Fruit fly (Drosophila melanogaster) whole organism, prepupa: ENCODE measurements around the gene Zmynd8.

ENCODE experiments used
- Blimp-1 ChIP-seq: fragments of 200-800 bp; sonication (Bioruptor generic); optimal IDR thresholded peaks from 3 replicates; lab custom pipeline; 2017; ENCODE audit warnings: missing biosample characterization, missing genetic modification characterization, mild to moderate bottlenecking, moderate library complexity, missing genetic modification reagents
- CG10631 ChIP-seq: fragments of 200-800 bp; sonication (Bioruptor generic); optimal IDR thresholded peaks from 2 replicates; lab custom pipeline; 2016; ENCODE audit warnings: missing biosample characterization, missing genetic modification characterization
- CG10669 ChIP-seq: fragments of 200-800 bp; sonication (Bioruptor generic); optimal IDR thresholded peaks from 3 replicates; lab custom pipeline; 2018; ENCODE audit warnings: missing biosample characterization, mild to moderate bottlenecking, missing genetic modification characterization, moderate library complexity
- CG11294 ChIP-seq: fragments of 200-800 bp; sonication (Bioruptor generic); IDR thresholded peaks from 2 replicates; pipeline ENCODE4 v1.3.6; 2022; ENCODE audit warnings: missing biosample characterization, missing genetic modification characterization
- CG1621 ChIP-seq: fragments of 200-800 bp; sonication (Bioruptor generic); optimal IDR thresholded peaks from 3 replicates; lab custom pipeline; 2018; ENCODE audit warnings: missing biosample characterization, mild to moderate bottlenecking, missing genetic modification characterization
- CG16779 ChIP-seq: fragments of 200-800 bp; sonication (Bioruptor generic); optimal IDR thresholded peaks from 3 replicates; lab custom pipeline; 2017; ENCODE audit warnings: missing biosample characterization, mild to moderate bottlenecking, missing genetic modification characterization
- CG3032 ChIP-seq: fragments of 200-800 bp; optimal IDR thresholded peaks from 2 replicates; lab custom pipeline; 2019; ENCODE audit warnings: missing biosample characterization, mild to moderate bottlenecking, missing genetic modification characterization, moderate library complexity
- CG31627 ChIP-seq: fragments of 200-800 bp; sonication (Bioruptor generic); optimal IDR thresholded peaks from 3 replicates; lab custom pipeline; 2016; ENCODE audit warnings: missing biosample characterization, missing genetic modification characterization
- CG32006 ChIP-seq: fragments of 200-800 bp; sonication (Bioruptor generic); optimal IDR thresholded peaks from 3 replicates; lab custom pipeline; 2017; ENCODE audit warnings: missing biosample characterization, mild to moderate bottlenecking, missing genetic modification characterization
- CG34406 ChIP-seq: fragments of 200-800 bp; sonication (Bioruptor generic); optimal IDR thresholded peaks from 3 replicates; lab custom pipeline; 2016; ENCODE audit warnings: missing biosample characterization, missing genetic modification characterization
- CG3919 ChIP-seq: fragments of 200-800 bp; sonication (Bioruptor generic); optimal IDR thresholded peaks from 3 replicates; lab custom pipeline; 2016; ENCODE audit warnings: missing biosample characterization, missing genetic modification characterization
- CG6163 ChIP-seq: fragments of 200-800 bp; sonication (Bioruptor generic); IDR thresholded peaks from 3 replicates; pipeline ENCODE4 v1.3.6; 2022; ENCODE audit warnings: missing biosample characterization, missing genetic modification characterization
- CG6276 ChIP-seq: fragments of 200-800 bp; sonication (Bioruptor generic); optimal IDR thresholded peaks from 2 replicates; lab custom pipeline; 2017; ENCODE audit warnings: missing biosample characterization, mild to moderate bottlenecking, missing genetic modification characterization
- CG6792 ChIP-seq: fragments of 200-800 bp; sonication (Bioruptor generic); optimal IDR thresholded peaks from 3 replicates; lab custom pipeline; 2016; ENCODE audit warnings: missing biosample characterization, missing genetic modification characterization
- CG6808 ChIP-seq: fragments of 200-800 bp; sonication (Bioruptor generic); optimal IDR thresholded peaks from 3 replicates; lab custom pipeline; 2017; ENCODE audit warnings: missing biosample characterization, missing genetic modification characterization, mild to moderate bottlenecking, moderate library complexity, missing genetic modification reagents
- CG6854 ChIP-seq: fragments of 200-800 bp; sonication (Bioruptor generic); optimal IDR thresholded peaks from 2 replicates; lab custom pipeline; 2017; ENCODE audit warnings: missing biosample characterization, mild to moderate bottlenecking, missing genetic modification characterization
- CG7368 ChIP-seq: fragments of 200-800 bp; sonication (Bioruptor generic); optimal IDR thresholded peaks from 3 replicates; lab custom pipeline; 2016; ENCODE audit warnings: missing biosample characterization, missing genetic modification characterization
- CG8119 ChIP-seq: fragments of 200-800 bp; sonication (Bioruptor generic); IDR thresholded peaks from 3 replicates; pipeline ENCODE4 v1.3.6; 2022; ENCODE audit warnings: missing biosample characterization, missing genetic modification characterization
- CG8319 ChIP-seq: fragments of 200-800 bp; sonication (Bioruptor generic); optimal IDR thresholded peaks from 3 replicates; lab custom pipeline; 2016; ENCODE audit warnings: missing biosample characterization, missing genetic modification characterization
- CG9139 ChIP-seq: fragments of 200-800 bp; sonication (Bioruptor generic); optimal IDR thresholded peaks from 3 replicates; lab custom pipeline; 2017; ENCODE audit warnings: missing biosample characterization, mild to moderate bottlenecking, missing genetic modification characterization
- Eip78C ChIP-seq: fragments of 200-800 bp; sonication (Bioruptor generic); peaks from one replicate; lab custom pipeline; 2016; ENCODE audit warnings: missing biosample characterization, missing genetic modification characterization
- Eip93F ChIP-seq: fragments of 200-800 bp; sonication (Bioruptor generic); optimal IDR thresholded peaks from 2 replicates; lab custom pipeline; 2016; ENCODE audit warnings: missing biosample characterization, mild to moderate bottlenecking, missing genetic modification characterization
- Ets21C ChIP-seq: fragments of 200-800 bp; sonication (Bioruptor generic); optimal IDR thresholded peaks from 3 replicates; lab custom pipeline; 2016; ENCODE audit warnings: missing biosample characterization, missing genetic modification characterization
- Ets96B ChIP-seq: fragments of 200-800 bp; optimal IDR thresholded peaks from 2 replicates; lab custom pipeline; 2019; ENCODE audit warnings: missing biosample characterization, mild to moderate bottlenecking, missing genetic modification characterization, moderate library complexity
- Gug ChIP-seq: fragments of 200-800 bp; sonication (Bioruptor generic); IDR thresholded peaks from 2 replicates; pipeline ENCODE4 v1.3.6; 2022; ENCODE audit warnings: missing biosample characterization, missing genetic modification characterization
- Hr38 ChIP-seq: sonication (Bioruptor generic); optimal IDR thresholded peaks from 2 replicates; lab custom pipeline; 2016; ENCODE audit warnings: missing biosample characterization, missing genetic modification characterization
- Hr39 ChIP-seq: fragments of 200-800 bp; sonication (Bioruptor generic); optimal IDR thresholded peaks from 2 replicates; lab custom pipeline; 2016; ENCODE audit warnings: missing biosample characterization, missing genetic modification characterization
- Lpt ChIP-seq: fragments of 200-800 bp; sonication (Bioruptor generic); optimal IDR thresholded peaks from 3 replicates; lab custom pipeline; 2016; ENCODE audit warnings: missing biosample characterization, missing genetic modification characterization
- Met ChIP-seq: fragments of 200-800 bp; sonication (Bioruptor generic); optimal IDR thresholded peaks from 3 replicates; lab custom pipeline; 2016; ENCODE audit warnings: missing biosample characterization, missing genetic modification characterization
- OdsH ChIP-seq: fragments of 200-800 bp; sonication (Bioruptor generic); optimal IDR thresholded peaks from 3 replicates; lab custom pipeline; 2016; ENCODE audit warnings: missing biosample characterization, missing genetic modification characterization
- Smox ChIP-seq: fragments of 200-800 bp; sonication (Bioruptor generic); optimal IDR thresholded peaks from 3 replicates; lab custom pipeline; 2016; ENCODE audit warnings: missing biosample characterization, missing genetic modification characterization
- Sox102F ChIP-seq: fragments of 200-800 bp; sonication (Bioruptor generic); optimal IDR thresholded peaks from 2 replicates; lab custom pipeline; 2016; ENCODE audit warnings: missing biosample characterization, mild to moderate bottlenecking, missing genetic modification characterization
- Sox14 ChIP-seq: fragments of 200-800 bp; sonication (Bioruptor generic); optimal IDR thresholded peaks from 3 replicates; lab custom pipeline; 2016; ENCODE audit warnings: missing biosample characterization, missing genetic modification characterization
- cyc ChIP-seq: fragments of 200-800 bp; sonication (Bioruptor generic); optimal IDR thresholded peaks from 3 replicates; lab custom pipeline; 2016; ENCODE audit warnings: missing biosample characterization, missing genetic modification characterization
- dac ChIP-seq: fragments of 200-800 bp; sonication (Bioruptor generic); optimal IDR thresholded peaks from 2 replicates; lab custom pipeline; 2017; ENCODE audit warnings: missing biosample characterization, mild to moderate bottlenecking, missing genetic modification characterization
- dsx ChIP-seq: fragments of 200-800 bp; optimal IDR thresholded peaks from 3 replicates; lab custom pipeline; 2019; ENCODE audit warnings: missing biosample characterization, mild to moderate bottlenecking, missing genetic modification characterization, moderate library complexity; ENCODE audit not compliant: poor library complexity, severe bottlenecking
- eg ChIP-seq: fragments of 200-800 bp; sonication (Bioruptor generic); IDR thresholded peaks from 3 replicates; pipeline ENCODE4 v1.3.6; 2022; ENCODE audit warnings: missing biosample characterization, missing genetic modification characterization
- fd59A ChIP-seq: fragments of 200-800 bp; sonication (Bioruptor generic); optimal IDR thresholded peaks from 2 replicates; lab custom pipeline; 2017; ENCODE audit warnings: missing biosample characterization, mild to moderate bottlenecking, missing genetic modification characterization, missing genetic modification reagents
- fd85E ChIP-seq: fragments of 200-800 bp; sonication (Bioruptor generic); optimal IDR thresholded peaks from 3 replicates; lab custom pipeline; 2016; ENCODE audit warnings: missing biosample characterization, missing genetic modification characterization
- fkh ChIP-seq: fragments of 200-800 bp; sonication (Bioruptor generic); optimal IDR thresholded peaks from 3 replicates; lab custom pipeline; 2017; ENCODE audit warnings: missing biosample characterization, mild to moderate bottlenecking, missing genetic modification characterization, moderate library complexity
- lz ChIP-seq: fragments of 200-800 bp; sonication (Bioruptor generic); optimal IDR thresholded peaks from 3 replicates; lab custom pipeline; 2016; ENCODE audit warnings: missing biosample characterization, missing genetic modification characterization
- pdm3 ChIP-seq: fragments of 200-800 bp; sonication (Bioruptor generic); optimal IDR thresholded peaks from 3 replicates; lab custom pipeline; 2016; ENCODE audit warnings: missing biosample characterization, missing genetic modification characterization
- spab ChIP-seq: fragments of 200-800 bp; sonication (Bioruptor generic); optimal IDR thresholded peaks from 2 replicates; lab custom pipeline; 2017; ENCODE audit warnings: missing biosample characterization, mild to moderate bottlenecking, missing genetic modification characterization, missing genetic modification reagents
- topi ChIP-seq: fragments of 200-800 bp; sonication (Bioruptor generic); optimal IDR thresholded peaks from 3 replicates; lab custom pipeline; 2016; ENCODE audit warnings: missing biosample characterization, missing genetic modification characterization
- vri ChIP-seq: fragments of 200-800 bp; sonication (Bioruptor generic); optimal IDR thresholded peaks from 3 replicates; lab custom pipeline; 2016; ENCODE audit warnings: missing biosample characterization, mild to moderate bottlenecking, missing genetic modification characterization

Zmynd8 gene

DNA sequence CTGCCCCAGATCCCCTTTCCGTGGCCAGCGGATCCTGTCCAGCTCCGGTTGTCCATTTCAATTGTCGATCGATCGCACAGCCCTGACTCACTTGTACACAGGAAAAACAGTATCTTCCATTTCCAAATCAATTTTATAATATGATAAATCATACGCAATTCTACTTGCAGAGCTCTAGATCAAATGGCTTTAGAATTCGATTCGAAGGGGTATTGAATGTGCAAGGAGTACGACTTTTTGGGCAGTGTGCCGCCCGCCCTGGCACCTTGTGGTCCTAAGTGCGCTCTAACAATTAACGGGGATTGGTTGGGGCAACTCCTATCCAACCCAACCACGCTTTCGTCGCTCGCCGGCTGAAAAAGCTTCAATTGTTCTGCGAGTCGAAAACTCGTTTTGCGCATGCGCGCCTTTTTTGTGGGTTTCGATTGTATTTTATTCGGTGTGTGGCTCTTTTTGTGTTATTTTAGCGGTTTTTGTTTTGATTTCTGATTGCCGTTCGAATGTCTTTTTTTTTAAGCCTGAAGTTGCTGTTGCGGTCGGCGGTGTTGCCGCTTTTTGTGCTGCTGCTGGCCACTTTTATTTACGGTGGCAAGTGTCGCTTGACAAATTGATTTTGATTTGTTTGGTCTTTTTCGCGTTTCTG is 13.0 kb downstream of the Zmynd8 start (continued):
- TF ChIP-seq vri (GFP tag; lab: Kevin White, UChicago): peak; percentile 50
- peak; percentile 85 for TF ChIP-seq eg (GFP tag; lab: Robert Waterston, UW)
- peak; percentile 92 for TF ChIP-seq CG32006 (GFP tag; lab: Kevin White, UChicago)
- peak; percentile 86 for TF ChIP-seq Met (GFP tag; lab: Kevin White, UChicago)
- peak; percentile 77 for TF ChIP-seq Hr39 (GFP tag; lab: Kevin White, UChicago)
- TF ChIP-seq topi (GFP tag; lab: Kevin White, UChicago): peak; percentile 77
- peak; percentile 76 for TF ChIP-seq CG31627 (GFP tag; lab: Kevin White, UChicago)
- peak; percentile 56 for TF ChIP-seq CG6792
- TF ChIP-seq CG6854 (GFP tag; lab: Kevin White, UChicago): peak; percentile 63
- peak; percentile 2 for TF ChIP-seq Eip93F
- TF ChIP-seq Ets21C: peak; percentile 34
- TF ChIP-seq dac (GFP tag; lab: Kevin White, UChicago): peak; percentile 78
- TF ChIP-seq Smox (GFP tag; lab: Kevin White, UChicago): peak; percentile 72
- peak; percentile 80 for TF ChIP-seq CG11294
- peak; percentile 88 for TF ChIP-seq CG8119 (GFP tag; lab: Robert Waterston, UW)
- no peak for TF ChIP-seq dsx (GFP tag; lab: Kevin White, UChicago)
- TF ChIP-seq fd85E (GFP tag; lab: Kevin White, UChicago): no peak
- TF ChIP-seq CG3919: peak; percentile 80
- peak; percentile 80 for TF ChIP-seq Sox14 (GFP tag; lab: Kevin White, UChicago)

DNA sequence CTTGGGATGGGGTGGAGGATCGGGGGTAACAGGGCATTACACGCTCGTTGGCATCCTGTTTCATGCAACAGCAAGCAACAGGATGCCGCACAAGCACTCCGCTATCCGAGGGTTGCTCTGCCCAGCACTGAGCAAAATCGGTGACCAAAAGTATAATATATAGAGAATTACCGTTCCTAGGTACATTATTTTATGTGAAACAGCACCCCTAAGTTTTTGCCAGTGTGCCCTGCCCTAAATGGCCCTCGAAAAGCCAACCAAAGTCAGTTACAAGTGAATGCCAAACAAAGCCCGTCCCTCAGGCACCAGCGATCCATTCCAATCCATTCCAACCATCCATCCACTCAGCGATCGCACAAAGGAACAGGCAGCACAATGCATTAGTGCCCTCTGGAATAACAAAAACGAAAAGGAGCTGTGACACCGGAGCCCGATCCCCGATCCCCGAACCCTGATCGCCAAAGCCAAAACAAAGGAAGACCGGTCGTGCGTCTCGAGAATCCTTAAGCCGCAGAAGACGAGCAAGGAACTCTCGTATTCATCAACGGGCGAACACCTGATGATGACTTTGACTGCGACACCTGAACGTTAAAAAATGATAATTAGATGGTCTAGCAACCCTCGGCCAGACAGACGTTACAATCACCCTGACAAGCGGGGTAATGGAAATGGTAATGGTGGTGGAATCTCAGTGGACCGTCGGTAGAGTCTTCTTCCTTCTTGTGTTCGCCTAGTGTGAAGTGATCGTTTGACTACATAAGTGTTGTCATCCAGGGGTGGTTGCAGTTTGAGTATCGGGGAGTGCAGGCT is 14.0 kb downstream of the Zmynd8 start:
- TF ChIP-seq spab (GFP tag; lab: Kevin White, UChicago) (no peak), cyc (GFP tag; lab: Kevin White, UChicago) (peak; percentile 15), CG7368 (GFP tag; lab: Kevin White, UChicago) (no peak), CG16779 (tag; lab: Kevin White, UChicago) (no peak), Lpt (no peak), CG3919 (no peak), CG8319 (GFP tag; lab: Kevin White, UChicago) (no peak), CG6276 (GFP tag; lab: Kevin White, UChicago) (no peak), fkh (GFP tag; lab: Kevin White, UChicago) (no peak), Blimp-1 (GFP tag; lab: Kevin White, UChicago) (no peak), Hr39 (GFP tag; lab: Kevin White, UChicago) (peak; percentile 34), Ets96B (tag; lab: Kevin White, UChicago) (no peak), CG10669 (GFP tag; lab: Kevin White, UChicago) (no peak), Eip78C (GFP tag; lab: Kevin White, UChicago) (peak; percentile 45), fd59A (GFP tag; lab: Kevin White, UChicago) (no peak), topi (GFP tag; lab: Kevin White, UChicago) (peak; percentile 9), Gug (GFP tag; lab: Robert Waterston, UW) (no peak), CG6163 (no peak), eg (GFP tag; lab: Robert Waterston, UW) (no peak), CG10631 (no peak), Ets21C (no peak), OdsH (GFP tag; lab: Kevin White, UChicago) (no peak), dac (GFP tag; lab: Kevin White, UChicago) (no peak), CG6854 (GFP tag; lab: Kevin White, UChicago) (no peak), vri (GFP tag; lab: Kevin White, UChicago) (no peak), lz (GFP tag; lab: Kevin White, UChicago) (peak; percentile 6), CG11294 (no peak), Hr38 (GFP tag; lab: Kevin White, UChicago) (no peak), CG3032 (tag; lab: Kevin White, UChicago) (no peak), CG9139 (GFP tag; lab: Kevin White, UChicago) (no peak), CG8119 (GFP tag; lab: Robert Waterston, UW) (no peak), pdm3 (GFP tag; lab: Kevin White, UChicago) (no peak), CG1621 (no peak), Sox14 (GFP tag; lab: Kevin White, UChicago) (peak; percentile 24), CG34406 (peak; percentile 15), CG6808 (no peak), Met (GFP tag; lab: Kevin White, UChicago) (peak; percentile 17), Smox (GFP tag; lab: Kevin White, UChicago) (peak; percentile 1), CG31627 (GFP tag; lab: Kevin White, UChicago) (peak; percentile 11), Sox102F (GFP tag; lab: Kevin White, UChicago) (peak; percentile 7), fd85E (GFP tag; lab: Kevin White, UChicago) (no peak), CG6792 (no peak)
